Fruit fly (Drosophila melanogaster) whole organism: Measurements from ENCODE around the gene CG43338.

Experiments
- CG8478 ChIP-seq: fragments of >200 bp; optimal IDR thresholded peaks from 2 replicates; lab custom pipeline; 2018; ENCODE audit warnings: inconsistent platforms
- EcR ChIP-seq, 2 experiments: fragments of >200 bp; optimal IDR thresholded peaks; 2 replicates each; lab custom pipeline; 2017; ENCODE audit warnings: missing biosample characterization in 2 of 2, missing genetic modification characterization in 2 of 2, missing genetic modification reagents in 2 of 2
- pan ChIP-seq: fragments of >200 bp; optimal IDR thresholded peaks from 2 replicates; lab custom pipeline; 2017
- psq ChIP-seq: fragments of >200 bp; optimal IDR thresholded peaks from 2 replicates; lab custom pipeline; 2017
- usp ChIP-seq: fragments of >200 bp; optimal IDR thresholded peaks from 2 replicates; lab custom pipeline; 2017; ENCODE audit warnings: missing biosample characterization, missing genetic modification characterization, mixed read lengths

dm6 chr2L:18713686-18714085, 42.6 kb upstream of the CG43338 start, which contains the start of gene Irk3:
- TF ChIP-seq psq = no peak
- no peak for TF ChIP-seq EcR (GFP tag; optimal IDR thresholded peaks at IDR 0.05; lab: Kevin White, UChicago)
- TF ChIP-seq CG8478 (lab: Kevin White, UChicago) = no peak
- no peak for TF ChIP-seq usp (GFP tag; lab: Kevin White, UChicago)
- no peak for TF ChIP-seq pan (lab: Kevin White, UChicago)
